Fruit fly (Drosophila melanogaster) whole organism, embryonic: ENCODE measurements around the gene SkpA.

Source experiments
- Aef1 ChIP-seq: fragments of 200-800 bp; sonication (Bioruptor generic); IDR thresholded peaks from 3 replicates; pipeline ENCODE4 v1.3.6; 2022; ENCODE audit warnings: missing biosample characterization, missing genetic modification characterization
- Asciz ChIP-seq: fragments of 200-800 bp; sonication (Bioruptor generic); optimal IDR thresholded peaks from 2 replicates; lab custom pipeline; 2017; ENCODE audit warnings: missing biosample characterization, mild to moderate bottlenecking, missing genetic modification characterization, missing genetic modification reagents
- Atf-2 ChIP-seq: fragments of 200-800 bp; sonication (Bioruptor generic); optimal IDR thresholded peaks from 2 replicates; lab custom pipeline; 2016; ENCODE audit warnings: missing biosample characterization, missing genetic modification characterization
- B-H1 ChIP-seq: fragments of 200-800 bp; sonication (Bioruptor generic); IDR thresholded peaks from 3 replicates; pipeline ENCODE4 v1.3.6; 2022; ENCODE audit warnings: missing biosample characterization, missing genetic modification characterization
- Bdp1 ChIP-seq: fragments of 200-800 bp; sonication (Bioruptor generic); optimal IDR thresholded peaks from 3 replicates; lab custom pipeline; 2016; ENCODE audit warnings: missing biosample characterization, missing genetic modification characterization
- CG10654 ChIP-seq: fragments of 200-800 bp; sonication (Bioruptor generic); optimal IDR thresholded peaks from 2 replicates; lab custom pipeline; 2016; ENCODE audit warnings: missing biosample characterization, missing genetic modification characterization
- CG10979 ChIP-seq: fragments of 200-800 bp; sonication (Bioruptor generic); optimal IDR thresholded peaks from 2 replicates; lab custom pipeline; 2018; ENCODE audit warnings: missing biosample characterization, mild to moderate bottlenecking, missing genetic modification characterization, moderate library complexity
- CG11456 ChIP-seq: fragments of 200-800 bp; sonication (Bioruptor generic); IDR thresholded peaks from 3 replicates; pipeline ENCODE4 v1.3.6; 2022; ENCODE audit warnings: missing biosample characterization, missing genetic modification characterization
- CG11723 ChIP-seq: fragments of 200-800 bp; sonication (Bioruptor generic); optimal IDR thresholded peaks from 2 replicates; lab custom pipeline; 2017; ENCODE audit warnings: missing biosample characterization, mild to moderate bottlenecking, missing genetic modification characterization
- CG12236 ChIP-seq: fragments of 200-800 bp; sonication (Bioruptor generic); optimal IDR thresholded peaks from 2 replicates; lab custom pipeline; 2016; ENCODE audit warnings: missing biosample characterization, missing genetic modification characterization
- CG13775 ChIP-seq: fragments of 200-800 bp; sonication (Bioruptor generic); optimal IDR thresholded peaks from 3 replicates; lab custom pipeline; 2017; ENCODE audit warnings: missing biosample characterization, mild to moderate bottlenecking, missing genetic modification characterization
- CG14965 ChIP-seq: fragments of 200-800 bp; sonication (Bioruptor generic); optimal IDR thresholded peaks from 2 replicates; lab custom pipeline; 2016; ENCODE audit warnings: missing biosample characterization, missing genetic modification characterization, borderline replicate concordance
- CG15514 ChIP-seq: fragments of 200-800 bp; sonication (Bioruptor generic); optimal IDR thresholded peaks from 3 replicates; lab custom pipeline; 2017; ENCODE audit warnings: missing biosample characterization, missing genetic modification characterization, mild to moderate bottlenecking, moderate library complexity, missing genetic modification reagents
- CG16779 ChIP-seq: fragments of 200-800 bp; sonication (Bioruptor generic); IDR thresholded peaks from 2 replicates; pipeline ENCODE4 v1.3.6; 2022; ENCODE audit warnings: missing biosample characterization, missing genetic modification characterization
- CG17912 ChIP-seq: fragments of 200-800 bp; sonication (Bioruptor generic); optimal IDR thresholded peaks from 2 replicates; lab custom pipeline; 2018; ENCODE audit warnings: missing biosample characterization, mild to moderate bottlenecking, missing genetic modification characterization
- CG18599 ChIP-seq: fragments of 200-800 bp; sonication (Bioruptor generic); optimal IDR thresholded peaks from 3 replicates; lab custom pipeline; 2017; ENCODE audit warnings: missing biosample characterization, missing genetic modification characterization, mild to moderate bottlenecking, moderate library complexity, missing genetic modification reagents
- CG2202 ChIP-seq: fragments of 200-800 bp; sonication (Bioruptor generic); optimal IDR thresholded peaks from 2 replicates; lab custom pipeline; 2018; ENCODE audit warnings: missing biosample characterization, mild to moderate bottlenecking, missing genetic modification characterization
- CG32772 ChIP-seq: fragments of 200-800 bp; sonication (Bioruptor generic); IDR thresholded peaks from 2 replicates; pipeline ENCODE4 v1.3.6; 2022; ENCODE audit warnings: missing biosample characterization, missing genetic modification characterization
- CG3281 ChIP-seq: fragments of 200-800 bp; sonication (Bioruptor generic); optimal IDR thresholded peaks from 3 replicates; lab custom pipeline; 2017; ENCODE audit warnings: missing biosample characterization, mild to moderate bottlenecking, missing genetic modification characterization
- CG4282 ChIP-seq: fragments of 200-800 bp; sonication (Bioruptor generic); optimal IDR thresholded peaks from 2 replicates; lab custom pipeline; 2016; ENCODE audit warnings: missing biosample characterization, missing genetic modification characterization
- CG4730 ChIP-seq: fragments of 200-800 bp; sonication (Bioruptor generic); IDR thresholded peaks from 2 replicates; pipeline ENCODE4 v1.3.6; 2022; ENCODE audit warnings: missing biosample characterization, missing genetic modification characterization
- CG6254 ChIP-seq: fragments of 200-800 bp; sonication (Bioruptor generic); optimal IDR thresholded peaks from 3 replicates; lab custom pipeline; 2017; ENCODE audit warnings: mild to moderate bottlenecking, missing biosample characterization, missing genetic modification reagents, missing genetic modification characterization
- CG7556 ChIP-seq: fragments of 200-800 bp; sonication (Bioruptor generic); optimal IDR thresholded peaks from 2 replicates; lab custom pipeline; 2017; ENCODE audit warnings: missing biosample characterization, mild to moderate bottlenecking, missing genetic modification characterization
- CG7963 ChIP-seq: fragments of 200-800 bp; sonication (Bioruptor generic); IDR thresholded peaks from 3 replicates; pipeline ENCODE4 v1.3.6; 2022; ENCODE audit warnings: missing biosample characterization, missing genetic modification characterization; ENCODE audit not compliant: partially characterized antibody
- CG7987 ChIP-seq: fragments of 200-800 bp; sonication (Bioruptor generic); optimal IDR thresholded peaks from 2 replicates; lab custom pipeline; 2018; ENCODE audit warnings: missing biosample characterization, mild to moderate bottlenecking, missing genetic modification characterization, moderate library complexity
- CG8359 ChIP-seq: fragments of 200-800 bp; sonication (Bioruptor generic); optimal IDR thresholded peaks from 2 replicates; lab custom pipeline; 2017; ENCODE audit warnings: missing biosample characterization, mild to moderate bottlenecking, missing genetic modification characterization, borderline replicate concordance
- CG8388 ChIP-seq: fragments of 200-800 bp; sonication (Bioruptor generic); optimal IDR thresholded peaks from 2 replicates; lab custom pipeline; 2019; ENCODE audit warnings: missing biosample characterization, mild to moderate bottlenecking, missing genetic modification characterization, moderate library complexity
- CG9215 ChIP-seq: fragments of 200-800 bp; sonication (Bioruptor generic); IDR thresholded peaks from 2 replicates; pipeline ENCODE4 v1.3.6; 2022; ENCODE audit warnings: missing biosample characterization, missing genetic modification characterization
- CG9437 ChIP-seq: fragments of 200-800 bp; sonication (Bioruptor generic); optimal IDR thresholded peaks from 2 replicates; lab custom pipeline; 2018; ENCODE audit warnings: missing biosample characterization, mild to moderate bottlenecking, missing genetic modification characterization
- CG9609 ChIP-seq: fragments of 200-800 bp; sonication (Bioruptor generic); optimal IDR thresholded peaks from 3 replicates; lab custom pipeline; 2016; ENCODE audit warnings: missing biosample characterization, missing genetic modification characterization
- CkIIα-i1 ChIP-seq: fragments of 200-800 bp; sonication (Bioruptor generic); IDR thresholded peaks from 2 replicates; pipeline ENCODE4 v1.3.6; 2022; ENCODE audit warnings: missing biosample characterization, missing genetic modification characterization
- Dad ChIP-seq: fragments of 200-800 bp; sonication (Bioruptor generic); optimal IDR thresholded peaks from 3 replicates; lab custom pipeline; 2016; ENCODE audit warnings: missing biosample characterization, missing genetic modification characterization
- E2f1 ChIP-seq: fragments of 200-800 bp; sonication (Bioruptor generic); IDR thresholded peaks from 2 replicates; pipeline ENCODE4 v1.3.6; 2022; ENCODE audit warnings: missing biosample characterization, missing genetic modification characterization
- HmgZ ChIP-seq: fragments of 200-800 bp; sonication (Bioruptor generic); optimal IDR thresholded peaks from 2 replicates; lab custom pipeline; 2018; ENCODE audit warnings: missing biosample characterization, mild to moderate bottlenecking, missing genetic modification characterization
- NfI ChIP-seq: fragments of 200-800 bp; sonication (Bioruptor generic); optimal IDR thresholded peaks from 3 replicates; lab custom pipeline; 2018; ENCODE audit warnings: missing biosample characterization, mild to moderate bottlenecking, missing genetic modification characterization, moderate library complexity
- Rfx ChIP-seq: fragments of 200-800 bp; sonication (Bioruptor generic); IDR thresholded peaks from 2 replicates; pipeline ENCODE4 v1.3.6; 2022; ENCODE audit warnings: missing biosample characterization, missing genetic modification characterization
- Side ChIP-seq: fragments of 200-800 bp; sonication (Bioruptor generic); optimal IDR thresholded peaks from 2 replicates; lab custom pipeline; 2016; ENCODE audit warnings: missing biosample characterization, missing genetic modification characterization
- Taf1 ChIP-seq: fragments of 200-800 bp; sonication (Bioruptor generic); IDR thresholded peaks from 2 replicates; pipeline ENCODE4 v1.3.6; 2022; ENCODE audit warnings: missing biosample characterization, missing genetic modification characterization
- Xbp1 ChIP-seq: fragments of 200-800 bp; sonication (Bioruptor generic); optimal IDR thresholded peaks from 3 replicates; lab custom pipeline; 2016; ENCODE audit warnings: missing biosample characterization, mild to moderate bottlenecking, missing genetic modification characterization
- bbx ChIP-seq: fragments of 200-800 bp; sonication (Bioruptor generic); IDR thresholded peaks from 2 replicates; pipeline ENCODE4 v1.3.6; 2022; ENCODE audit warnings: missing biosample characterization, missing genetic modification characterization; ENCODE audit not compliant: partially characterized antibody
- cas ChIP-seq: fragments of 200-800 bp; sonication (Bioruptor generic); IDR thresholded peaks from 2 replicates; pipeline ENCODE4 v1.3.6; 2022; ENCODE audit warnings: missing biosample characterization, missing genetic modification characterization
- ci ChIP-seq: fragments of 200-800 bp; sonication (Bioruptor generic); IDR thresholded peaks from 3 replicates; pipeline ENCODE4 v1.3.6; 2022; ENCODE audit warnings: missing biosample characterization, missing genetic modification characterization
- grn ChIP-seq: fragments of 200-800 bp; sonication (Bioruptor generic); optimal IDR thresholded peaks from 3 replicates; lab custom pipeline; 2017; ENCODE audit warnings: missing biosample characterization, missing genetic modification characterization
- jigr1 ChIP-seq: fragments of 200-800 bp; sonication (Bioruptor generic); IDR thresholded peaks from 3 replicates; pipeline ENCODE4 v1.3.6; 2022; ENCODE audit warnings: missing biosample characterization, missing genetic modification characterization
- lab ChIP-seq: fragments of 200-800 bp; sonication (Bioruptor generic); optimal IDR thresholded peaks from 3 replicates; lab custom pipeline; 2017; ENCODE audit warnings: missing biosample characterization, missing genetic modification characterization, mild to moderate bottlenecking, moderate library complexity, missing genetic modification reagents
- lov ChIP-seq, 2 experiments: fragments of 200-800 bp in 1 of 2; fragments of >200 bp in 1 of 2; sonication (Bioruptor generic) in 1 of 2; IDR thresholded peaks in 1 of 2; optimal IDR thresholded peaks in 1 of 2; 2 replicates in 1 of 2; 3 replicates in 1 of 2; pipeline versions ENCODE4 v1.3.6 to Lab custom; 2017 to 2022; ENCODE audit warnings: missing biosample characterization in 1 of 2, missing genetic modification characterization in 1 of 2
- pnt ChIP-seq: fragments of 200-800 bp; sonication (Bioruptor generic); optimal IDR thresholded peaks from 3 replicates; lab custom pipeline; 2016; ENCODE audit warnings: missing biosample characterization, missing genetic modification characterization
- wek ChIP-seq: fragments of 200-800 bp; sonication (Bioruptor generic); optimal IDR thresholded peaks from 3 replicates; lab custom pipeline; 2018; ENCODE audit warnings: missing biosample characterization, mild to moderate bottlenecking, missing genetic modification characterization, moderate library complexity

The SkpA gene

DNA sequence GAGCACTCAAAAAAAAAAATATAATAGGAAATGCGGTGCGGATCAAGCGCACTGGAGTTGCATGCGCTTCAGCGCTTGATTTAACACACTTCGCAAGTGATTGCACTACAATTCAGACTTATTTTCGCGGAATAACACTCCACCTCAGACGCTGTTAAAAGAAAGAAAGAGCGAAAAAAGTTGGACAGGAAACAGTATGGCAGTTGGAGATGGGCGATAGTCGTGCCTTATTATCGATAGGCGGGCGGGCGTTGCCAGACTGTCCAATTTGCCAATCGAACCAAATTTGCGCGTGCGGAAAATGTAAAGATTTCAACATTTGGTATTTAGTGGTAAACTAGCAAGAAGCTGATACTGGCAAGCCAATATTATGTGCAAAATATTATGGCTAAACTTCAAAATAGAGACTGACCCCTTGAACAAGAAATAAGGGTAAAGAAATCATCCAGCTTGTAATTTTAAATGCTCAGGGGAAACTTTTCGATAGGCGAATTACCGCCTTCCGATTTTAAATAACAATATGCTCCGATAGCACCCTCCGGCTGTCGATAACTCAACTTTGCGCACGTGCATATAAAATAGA lies 26.6 kb upstream of the SkpA start, which contains the start of the genes RpL36 and Mybbp1A (continued):
- TF ChIP-seq Bdp1 (GFP tag; lab: Kevin White, UChicago) = peak; percentile 58
- TF ChIP-seq CG13775 = peak; percentile 82
- TF ChIP-seq CG10654 = peak; percentile 62
- peak; percentile 80 for TF ChIP-seq CG3281
- peak; percentile 29; the same call in 1 of the 2 replicates for TF ChIP-seq CG9215 (GFP tag; lab: Robert Waterston, UW)
- TF ChIP-seq CG16779 = peak; percentile 63; the same call in 1 of the 2 replicates
- TF ChIP-seq Xbp1 (GFP tag; lab: Kevin White, UChicago) = peak; percentile 66
- peak; percentile 52 for TF ChIP-seq CG14965 (GFP tag; lab: Kevin White, UChicago)
- peak; percentile 49 for TF ChIP-seq CG7556 (GFP tag; lab: Kevin White, UChicago)
- TF ChIP-seq Side (GFP tag; lab: Kevin White, UChicago) = peak; percentile 86
- peak; percentile 67 for TF ChIP-seq CG17912 (GFP tag; lab: Kevin White, UChicago)
- TF ChIP-seq CG11456 (GFP tag; lab: Robert Waterston, UW) = peak; percentile 79; the same call in 2 of the 3 replicates
- TF ChIP-seq ci = peak; percentile 87
- peak; percentile 70 for TF ChIP-seq CG32772 (GFP tag; lab: Robert Waterston, UW)
- peak; percentile 52 for TF ChIP-seq CG12236
- TF ChIP-seq wek = peak; percentile 72
- no peak for TF ChIP-seq cas (GFP tag; lab: Robert Waterston, UW)
- peak; percentile 93 for TF ChIP-seq CG15514 (GFP tag; lab: Kevin White, UChicago)
- peak; percentile 20; the same call in 1 of the 3 replicates for TF ChIP-seq B-H1 (GFP tag; lab: Robert Waterston, UW)
- peak; percentile 8 for TF ChIP-seq CG8359 (GFP tag; lab: Kevin White, UChicago)
- TF ChIP-seq Aef1 = peak; percentile 28; the same call in 1 of the 3 replicates
- peak; percentile 80 for TF ChIP-seq CG18599 (GFP tag; lab: Kevin White, UChicago)
- peak; percentile 74 for TF ChIP-seq HmgZ (tag; lab: Kevin White, UChicago)
- peak; percentile 46 for TF ChIP-seq CG9437 (GFP tag; lab: Kevin White, UChicago)
- TF ChIP-seq grn (GFP tag; lab: Kevin White, UChicago) = peak; percentile 57
- TF ChIP-seq CG7963 = peak; percentile 75
- peak; percentile 80 for TF ChIP-seq bbx
- TF ChIP-seq Asciz (GFP tag; lab: Kevin White, UChicago) = no peak
- TF ChIP-seq CG2202 = peak; percentile 48
- TF ChIP-seq lov (optimal IDR thresholded peaks at IDR 0.05; lab: Kevin White, UChicago) = no peak
- peak; percentile 77; the same call in 1 of the 3 replicates for TF ChIP-seq lov (GFP tag; IDR thresholded peaks at IDR 0.05; lab: Robert Waterston, UW)
- peak; percentile 12 for TF ChIP-seq CG4282 (GFP tag; lab: Kevin White, UChicago)
- peak; percentile 25 for TF ChIP-seq pnt
- no peak for TF ChIP-seq CkIIα-i1 (GFP tag; lab: Robert Waterston, UW)
- TF ChIP-seq CG4730 (GFP tag; lab: Robert Waterston, UW) = peak; percentile 41; the same call in 1 of the 2 replicates
- no peak for TF ChIP-seq Taf1 (GFP tag; lab: Robert Waterston, UW)
- peak; percentile 87 for TF ChIP-seq CG7987 (GFP tag; lab: Kevin White, UChicago)
- peak; percentile 53 for TF ChIP-seq CG8388 (GFP tag; lab: Kevin White, UChicago)
- peak; percentile 86 for TF ChIP-seq NfI
- no peak for TF ChIP-seq jigr1 (GFP tag; lab: Robert Waterston, UW)
- peak; percentile 57; the same call in 1 of the 2 replicates for TF ChIP-seq E2f1 (GFP tag; lab: Robert Waterston, UW)
- TF ChIP-seq CG11723 (GFP tag; lab: Kevin White, UChicago) = peak; percentile 74
- peak; percentile 87 for TF ChIP-seq lab (GFP tag; lab: Kevin White, UChicago)
- peak; percentile 46 for TF ChIP-seq Atf-2
- TF ChIP-seq CG9609 (GFP tag; lab: Kevin White, UChicago) = peak; percentile 73
- TF ChIP-seq CG10979 (tag; lab: Kevin White, UChicago) = peak; percentile 51
- TF ChIP-seq CG6254 (GFP tag; lab: Kevin White, UChicago) = peak; percentile 59
- TF ChIP-seq Dad = peak; percentile 56
- TF ChIP-seq Rfx (GFP tag; lab: Robert Waterston, UW) = peak; percentile 85
